Worm (Caenorhabditis elegans): ENCODE data around the gene Y62E10A.6.

DNA sequence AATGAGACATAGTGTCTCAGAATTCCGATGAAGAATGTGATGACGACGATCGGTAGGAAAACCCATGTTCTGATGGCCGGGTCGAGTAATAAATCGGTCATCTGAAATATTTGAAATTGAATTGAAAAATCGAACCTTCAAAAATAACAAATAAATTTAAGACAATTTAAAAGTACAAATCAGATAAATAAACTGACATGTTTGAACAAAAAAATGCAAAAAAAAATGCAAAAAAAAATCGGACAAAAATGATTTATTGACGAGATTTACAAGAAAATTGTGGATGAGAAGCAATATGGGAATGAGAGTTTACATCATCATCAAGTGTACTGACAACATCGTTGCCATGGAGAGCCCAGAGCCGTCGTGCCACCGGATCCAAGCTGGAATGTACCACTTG, 10.0 kb downstream of the Y62E10A.6 start, which contains the start of gene emc-3:
- TF ChIP-seq nhr-76 (tag; optimal IDR thresholded peaks at IDR 0.05) (no peak), mep-1 (tag; optimal IDR thresholded peaks at IDR 0.05) (no peak), snpc-4 (tag; optimal IDR thresholded peaks at IDR 0.05) (no peak), unc-120 (tag; optimal IDR thresholded peaks at IDR 0.05; ENCODE audit: poor library complexity, severe bottlenecking) (no peak), blmp-1 (tag; optimal IDR thresholded peaks at IDR 0.05) (no peak), sptf-1 (tag; optimal IDR thresholded peaks at IDR 0.05) (no peak), pha-4 (tag; optimal IDR thresholded peaks at IDR 0.05) (no peak), ces-1 (GFP tag; optimal IDR thresholded peaks at IDR 0.05) (no peak), lsy-2 (tag; optimal IDR thresholded peaks at IDR 0.05) (no peak)
